Worm (Caenorhabditis elegans): Measurements from ENCODE around the gene R09D1.13.

ce11 chrII:9397496-9397895 lies 47.8 kb downstream of the R09D1.13 start, which contains the start of gene Y51B9A.9:
- TF ChIP-seq ceh-82 (tag; optimal IDR thresholded peaks at IDR 0.05): no peak
- no peak for TF ChIP-seq ama-1 (optimal IDR thresholded peaks at IDR 0.05)
- no peak for TF ChIP-seq fkh-10 (GFP tag; optimal IDR thresholded peaks at IDR 0.05)
- TF ChIP-seq nhr-28 (tag; optimal IDR thresholded peaks at IDR 0.05): no peak
- TF ChIP-seq lin-15B (tag; optimal IDR thresholded peaks at IDR 0.05): no peak
- no peak for TF ChIP-seq jun-1 (tag; optimal IDR thresholded peaks at IDR 0.05)
- no peak for TF ChIP-seq nhr-11 (tag; optimal IDR thresholded peaks at IDR 0.05)
- TF ChIP-seq nhr-237 (tag; optimal IDR thresholded peaks at IDR 0.05): no peak
- TF ChIP-seq unc-39 (tag; optimal IDR thresholded peaks at IDR 0.05): no peak
- TF ChIP-seq snpc-4 (tag; optimal IDR thresholded peaks at IDR 0.05): no peak
- TF ChIP-seq lsy-12 (tag; optimal IDR thresholded peaks at IDR 0.05): no peak

All from whole organism, L3 larva.